Worm (Caenorhabditis elegans): ENCODE results near the gene C10A4.1.

DNA sequence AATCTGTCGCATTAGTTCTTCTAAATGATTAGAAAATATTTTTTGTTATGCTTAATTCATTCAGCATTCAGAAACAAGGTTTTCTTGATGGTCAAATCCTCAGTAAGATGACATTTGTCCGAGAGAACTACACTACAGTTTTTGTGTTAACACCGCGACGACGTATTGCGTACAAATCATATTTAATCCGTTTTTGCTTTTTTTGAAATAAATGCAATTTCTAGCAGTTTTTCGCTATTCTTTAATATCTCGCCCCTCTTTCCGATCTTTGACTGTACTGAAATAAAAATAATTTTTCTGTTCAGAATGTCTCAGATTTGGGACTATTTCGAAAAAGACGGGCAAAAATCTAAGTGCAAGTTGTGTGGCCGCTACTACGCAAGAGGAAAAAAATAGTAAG lies at the start of gene C10A4.1:
- no peak for TF ChIP-seq tbx-2 (tag; optimal IDR thresholded peaks at IDR 0.05)
- no peak for TF ChIP-seq nhr-11 (tag; optimal IDR thresholded peaks at IDR 0.05)
- no peak for TF ChIP-seq elt-1 (tag; optimal IDR thresholded peaks at IDR 0.05)
- TF ChIP-seq unc-39 (tag; optimal IDR thresholded peaks at IDR 0.05): no peak
- TF ChIP-seq fos-1 (tag; optimal IDR thresholded peaks at IDR 0.05): no peak
- no peak for TF ChIP-seq nhr-237 (tag; optimal IDR thresholded peaks at IDR 0.05)
- no peak for TF ChIP-seq mml-1 (tag; optimal IDR thresholded peaks at IDR 0.05)
- TF ChIP-seq mdl-1 (tag; optimal IDR thresholded peaks at IDR 0.05): no peak
- no peak for TF ChIP-seq skn-1 (tag; optimal IDR thresholded peaks at IDR 0.05)

Data from whole organism, L3 larva.